Worm (Caenorhabditis elegans) whole organism, late embryonic: Measurements from ENCODE around the gene Y54G2A.19.

Experiments
- C08G9.2 ChIP-seq: sonication (generic microtip); optimal IDR thresholded peaks from 2 replicates; lab custom pipeline; 2016; ENCODE audit warnings: mild to moderate bottlenecking, missing genetic modification characterization, moderate library complexity, missing compliant biosample characterization
- K02D7.2 ChIP-seq: sonication (generic microtip); optimal IDR thresholded peaks from 2 replicates; lab custom pipeline; 2017; ENCODE audit warnings: mild to moderate bottlenecking, missing genetic modification characterization, missing compliant biosample characterization
- ahr-1 ChIP-seq: sonication (generic microtip); optimal IDR thresholded peaks from 2 replicates; lab custom pipeline; 2016; ENCODE audit warnings: missing genetic modification characterization, missing compliant biosample characterization
- ama-1 ChIP-seq: fragments of 150-350 bp; optimal IDR thresholded peaks from 2 replicates; lab custom pipeline; 2014
- ceh-2 ChIP-seq: sonication (generic microtip); optimal IDR thresholded peaks from 2 replicates; lab custom pipeline; 2016; ENCODE audit warnings: missing genotype, missing genetic modification characterization, missing compliant biosample characterization
- ceh-22 ChIP-seq: sonication (generic microtip); optimal IDR thresholded peaks from 2 replicates; lab custom pipeline; 2017; ENCODE audit warnings: missing biosample characterization, missing genetic modification characterization
- ceh-24 ChIP-seq: sonication (generic microtip); optimal IDR thresholded peaks from 2 replicates; lab custom pipeline; 2016; ENCODE audit warnings: mild to moderate bottlenecking, missing genetic modification characterization, missing compliant biosample characterization
- ceh-31 ChIP-seq: sonication (generic microtip); optimal IDR thresholded peaks from 2 replicates; lab custom pipeline; 2016; ENCODE audit warnings: missing genetic modification characterization, missing compliant biosample characterization
- ceh-34 ChIP-seq: sonication (generic microtip); optimal IDR thresholded peaks from 2 replicates; lab custom pipeline; 2016; ENCODE audit warnings: mild to moderate bottlenecking, missing genetic modification characterization, missing compliant biosample characterization
- ceh-45 ChIP-seq: fragments of 200-800 bp; sonication (Bioruptor generic); IDR thresholded peaks from 2 replicates; pipeline ENCODE4 v1.3.6; 2022; ENCODE audit warnings: missing genetic modification reagents, missing genetic modification characterization, missing compliant biosample characterization
- ceh-48 ChIP-seq: sonication (generic microtip); optimal IDR thresholded peaks from 2 replicates; lab custom pipeline; 2016; ENCODE audit warnings: missing genetic modification characterization, inconsistent platforms, missing compliant biosample characterization
- ceh-6 ChIP-seq: fragments of 200-800 bp; sonication (Bioruptor generic); optimal IDR thresholded peaks from 2 replicates; lab custom pipeline; 2018; ENCODE audit warnings: mild to moderate bottlenecking, missing genetic modification characterization, missing compliant biosample characterization
- ceh-9 ChIP-seq: sonication (generic microtip); optimal IDR thresholded peaks from 2 replicates; lab custom pipeline; 2016; ENCODE audit warnings: mild to moderate bottlenecking, missing genetic modification characterization, inconsistent platforms, missing compliant biosample characterization
- dmd-4 ChIP-seq: sonication (generic microtip); optimal IDR thresholded peaks from 2 replicates; lab custom pipeline; 2016; ENCODE audit warnings: borderline replicate concordance, missing genetic modification characterization, missing compliant biosample characterization
- elt-2 ChIP-seq: sonication (generic microtip); optimal IDR thresholded peaks from 2 replicates; lab custom pipeline; 2016; ENCODE audit warnings: missing genetic modification reagents, missing genetic modification characterization, missing compliant biosample characterization
- eyg-1 ChIP-seq: sonication (generic microtip); optimal IDR thresholded peaks from 2 replicates; lab custom pipeline; 2016; ENCODE audit warnings: missing genotype, missing genetic modification characterization, missing compliant biosample characterization
- gmeb-2 ChIP-seq: sonication (generic microtip); optimal IDR thresholded peaks from 2 replicates; lab custom pipeline; 2016; ENCODE audit warnings: missing genetic modification characterization, inconsistent platforms, missing compliant biosample characterization
- hlh-13 ChIP-seq: fragments of 200-800 bp; sonication (Bioruptor generic); optimal IDR thresholded peaks from 2 replicates; lab custom pipeline; 2018; ENCODE audit warnings: mild to moderate bottlenecking, missing genetic modification characterization, missing compliant biosample characterization
- hlh-30 ChIP-seq: sonication (generic microtip); optimal IDR thresholded peaks from 2 replicates; lab custom pipeline; 2017; ENCODE audit warnings: antibody characterized with exemption, missing genetic modification characterization, missing compliant biosample characterization; ENCODE audit not compliant: insufficient read depth
- hlh-6 ChIP-seq: sonication (generic microtip); optimal IDR thresholded peaks from 2 replicates; lab custom pipeline; 2016; ENCODE audit warnings: missing genotype, missing genetic modification characterization, missing compliant biosample characterization
- madf-2 ChIP-seq: sonication (generic microtip); optimal IDR thresholded peaks from 2 replicates; lab custom pipeline; 2017; ENCODE audit warnings: missing genetic modification characterization, missing compliant biosample characterization
- mec-3 ChIP-seq: sonication (generic microtip); optimal IDR thresholded peaks from 2 replicates; lab custom pipeline; 2016; ENCODE audit warnings: borderline replicate concordance, missing genetic modification characterization, missing compliant biosample characterization
- nfya-1 ChIP-seq: sonication (generic microtip); optimal IDR thresholded peaks from 2 replicates; lab custom pipeline; 2017; ENCODE audit warnings: missing genetic modification characterization, mild to moderate bottlenecking, missing compliant biosample characterization, antibody characterized with exemption, moderate library complexity
- nhr-232 ChIP-seq: sonication (generic microtip); optimal IDR thresholded peaks from 2 replicates; lab custom pipeline; 2016; ENCODE audit warnings: missing genetic modification characterization, missing compliant biosample characterization
- npax-4 ChIP-seq: sonication (generic microtip); optimal IDR thresholded peaks from 2 replicates; lab custom pipeline; 2016; ENCODE audit warnings: missing genetic modification characterization, missing compliant biosample characterization
- pax-1 ChIP-seq: fragments of 150-350 bp; optimal IDR thresholded peaks from 2 replicates; lab custom pipeline; 2014; ENCODE audit warnings: missing biosample characterization, missing genetic modification characterization
- ref-2 ChIP-seq: sonication (generic microtip); optimal IDR thresholded peaks from 2 replicates; lab custom pipeline; 2016; ENCODE audit warnings: missing genetic modification characterization, missing compliant biosample characterization
- sox-4 ChIP-seq: sonication (generic microtip); optimal IDR thresholded peaks from 2 replicates; lab custom pipeline; 2017; ENCODE audit warnings: mild to moderate bottlenecking, missing genetic modification characterization, inconsistent platforms, missing compliant biosample characterization
- syd-9 ChIP-seq: sonication (generic microtip); optimal IDR thresholded peaks from 2 replicates; lab custom pipeline; 2016; ENCODE audit warnings: mild to moderate bottlenecking, missing genetic modification characterization, moderate library complexity, missing compliant biosample characterization
- tbx-7 ChIP-seq: sonication (generic microtip); optimal IDR thresholded peaks from 2 replicates; lab custom pipeline; 2016; ENCODE audit warnings: missing genotype, missing genetic modification characterization, missing compliant biosample characterization
- unc-3 ChIP-seq, 2 experiments: fragments of 200-800 bp in 1 of 2; sonication (Bioruptor generic) in 1 of 2; sonication (generic microtip) in 1 of 2; conservative IDR thresholded peaks in 1 of 2; optimal IDR thresholded peaks in 1 of 2; 2 replicates each; pipeline versions ENCODE4 v1.3.6 to Lab custom; 2016 to 2022; ENCODE audit warnings: missing compliant biosample characterization in 2 of 2, missing genetic modification characterization in 2 of 2, missing genetic modification reagents in 1 of 2
- unc-55 ChIP-seq: sonication (generic microtip); optimal IDR thresholded peaks from 2 replicates; lab custom pipeline; 2017; ENCODE audit warnings: missing biosample characterization, missing genetic modification reagents, missing genetic modification characterization
- zip-5 ChIP-seq: sonication (generic microtip); optimal IDR thresholded peaks from 2 replicates; lab custom pipeline; 2016; ENCODE audit warnings: missing genetic modification characterization, missing compliant biosample characterization

Y54G2A.19 gene

ce11 chrIV:2893486-2893842, 1.1 kb downstream of the Y54G2A.19 start:
- no peak for TF ChIP-seq ceh-48 (tag; lab: Kevin White, UChicago)
- no peak for TF ChIP-seq tbx-7 (tag; lab: Kevin White, UChicago)
- no peak for TF ChIP-seq sox-4 (tag; lab: Kevin White, UChicago)
- TF ChIP-seq hlh-6 (tag; lab: Kevin White, UChicago), result no peak
- no peak for TF ChIP-seq zip-5
- TF ChIP-seq elt-2 (tag; lab: Kevin White, UChicago), result no peak
- TF ChIP-seq madf-2, result no peak
- TF ChIP-seq pax-1 (tag; lab: Kevin White, UChicago), result no peak
- TF ChIP-seq syd-9 (tag; lab: Kevin White, UChicago), result no peak
- TF ChIP-seq C08G9.2, result no peak
- TF ChIP-seq ceh-2 (tag; lab: Kevin White, UChicago), result no peak
- TF ChIP-seq K02D7.2 (tag; lab: Kevin White, UChicago), result no peak
- no peak for TF ChIP-seq ceh-22 (tag; lab: Kevin White, UChicago)
- TF ChIP-seq unc-3 (GFP tag; conservative IDR thresholded peaks at IDR 0.05; lab: Robert Waterston, UW), result no peak
- TF ChIP-seq unc-3 (tag; optimal IDR thresholded peaks at IDR 0.05; lab: Kevin White, UChicago), result no peak
- TF ChIP-seq hlh-13, result no peak
- no peak for TF ChIP-seq ceh-24 (tag; lab: Kevin White, UChicago)

ce11 chrIV:2892787-2893485, 1.6 kb downstream of the Y54G2A.19 start:
- TF ChIP-seq sox-4 (tag; lab: Kevin White, UChicago) (no peak), tbx-7 (tag; lab: Kevin White, UChicago) (no peak), hlh-13 (no peak), npax-4 (tag; lab: Kevin White, UChicago) (no peak), mec-3 (no peak), nhr-232 (tag; lab: Kevin White, UChicago) (no peak), ceh-45 (GFP tag; lab: Robert Waterston, UW) (no peak), hlh-30 (tag; lab: Kevin White, UChicago) (no peak), ceh-31 (tag; lab: Kevin White, UChicago) (no peak), pax-1 (tag; lab: Kevin White, UChicago) (no peak), gmeb-2 (tag; lab: Kevin White, UChicago) (no peak), ceh-48 (tag; lab: Kevin White, UChicago) (no peak), unc-3 (GFP tag; conservative IDR thresholded peaks at IDR 0.05; lab: Robert Waterston, UW) (no peak), unc-3 (tag; optimal IDR thresholded peaks at IDR 0.05; lab: Kevin White, UChicago) (no peak)

- TF ChIP-seq ceh-9 (tag; lab: Kevin White, UChicago), result no peak
- TF ChIP-seq mec-3, result no peak
- no peak for TF ChIP-seq unc-3 (GFP tag; conservative IDR thresholded peaks at IDR 0.05; lab: Robert Waterston, UW)
- TF ChIP-seq unc-3 (tag; optimal IDR thresholded peaks at IDR 0.05; lab: Kevin White, UChicago), result no peak
- TF ChIP-seq tbx-7 (tag; lab: Kevin White, UChicago), result no peak
- no peak for TF ChIP-seq ama-1 (lab: Kevin White, UChicago)
Observed at ce11 chrIV:2892395-2892786, 2.1 kb downstream of the Y54G2A.19 start, which contains the start of gene Y54G2A.18. TSS of gene Y54G2A.18 (minus strand) at chrIV:2892495.

ce11 chrIV:2891535-2892233, 2.8 kb downstream of the Y54G2A.19 start:
- TF ChIP-seq ceh-34 (tag; lab: Kevin White, UChicago), result no peak
- TF ChIP-seq ahr-1 (tag; lab: Kevin White, UChicago), result no peak
- no peak for TF ChIP-seq eyg-1 (tag; lab: Kevin White, UChicago)
- no peak for TF ChIP-seq nfya-1 (tag; lab: Kevin White, UChicago)
- TF ChIP-seq unc-55 (GFP tag; lab: Kevin White, UChicago), result no peak
- peak; percentile 42 for TF ChIP-seq ref-2 (tag; lab: Kevin White, UChicago)
- no peak for TF ChIP-seq ceh-6 (GFP tag; lab: Kevin White, UChicago)
- TF ChIP-seq tbx-7 (tag; lab: Kevin White, UChicago), result no peak
- TF ChIP-seq dmd-4 (tag; lab: Kevin White, UChicago), result peak; percentile 47
